Fruit fly (Drosophila melanogaster) whole organism, embryonic: Measurements from ENCODE around the gene Chd64.

Experiments
- Ada2b ChIP-seq: fragments of 200-800 bp; sonication (Bioruptor generic); IDR thresholded peaks from 2 replicates; pipeline ENCODE4 v1.3.6; 2022; ENCODE audit warnings: missing biosample characterization, missing genetic modification characterization
- Asciz ChIP-seq: fragments of 200-800 bp; sonication (Bioruptor generic); optimal IDR thresholded peaks from 2 replicates; lab custom pipeline; 2017; ENCODE audit warnings: missing biosample characterization, mild to moderate bottlenecking, missing genetic modification characterization, missing genetic modification reagents
- B-H2 ChIP-seq: fragments of 200-800 bp; sonication (Bioruptor generic); optimal IDR thresholded peaks from 2 replicates; lab custom pipeline; 2018; ENCODE audit warnings: missing biosample characterization, mild to moderate bottlenecking, missing genetic modification characterization
- CG1024 ChIP-seq: fragments of 200-800 bp; sonication (Bioruptor generic); IDR thresholded peaks from 2 replicates; pipeline ENCODE4 v1.3.6; 2022; ENCODE audit warnings: missing biosample characterization, missing genetic modification characterization
- CG11723 ChIP-seq: fragments of 200-800 bp; sonication (Bioruptor generic); optimal IDR thresholded peaks from 2 replicates; lab custom pipeline; 2017; ENCODE audit warnings: missing biosample characterization, mild to moderate bottlenecking, missing genetic modification characterization
- CG12104 ChIP-seq: fragments of 200-800 bp; sonication (Bioruptor generic); optimal IDR thresholded peaks from 3 replicates; lab custom pipeline; 2016; ENCODE audit warnings: missing biosample characterization, missing genetic modification characterization
- CG12236 ChIP-seq: fragments of 200-800 bp; sonication (Bioruptor generic); optimal IDR thresholded peaks from 2 replicates; lab custom pipeline; 2016; ENCODE audit warnings: missing biosample characterization, missing genetic modification characterization
- CG13287 ChIP-seq: fragments of 200-800 bp; sonication (Bioruptor generic); IDR thresholded peaks from 2 replicates; pipeline ENCODE4 v1.3.6; 2022; ENCODE audit warnings: missing biosample characterization, missing genetic modification characterization; ENCODE audit not compliant: partially characterized antibody
- CG13424 ChIP-seq: fragments of 200-800 bp; sonication (Bioruptor generic); optimal IDR thresholded peaks from 2 replicates; lab custom pipeline; 2019; ENCODE audit warnings: missing biosample characterization, mild to moderate bottlenecking, missing genetic modification characterization, moderate library complexity
- CG16779 ChIP-seq: fragments of 200-800 bp; sonication (Bioruptor generic); IDR thresholded peaks from 2 replicates; pipeline ENCODE4 v1.3.6; 2022; ENCODE audit warnings: missing biosample characterization, missing genetic modification characterization
- CG17802 ChIP-seq: fragments of 200-800 bp; sonication (Bioruptor generic); optimal IDR thresholded peaks from 2 replicates; lab custom pipeline; 2018; ENCODE audit warnings: missing biosample characterization, mild to moderate bottlenecking, missing genetic modification characterization, moderate library complexity
- CG1832 ChIP-seq: fragments of 200-800 bp; sonication (Bioruptor generic); optimal IDR thresholded peaks from 2 replicates; lab custom pipeline; 2017; ENCODE audit warnings: missing biosample characterization, mild to moderate bottlenecking, missing genetic modification characterization, inconsistent platforms
- CG31365 ChIP-seq: fragments of 200-800 bp; sonication (Bioruptor generic); optimal IDR thresholded peaks from 2 replicates; lab custom pipeline; 2018; ENCODE audit warnings: missing biosample characterization, mild to moderate bottlenecking, missing genetic modification characterization
- CG3838 ChIP-seq: fragments of 200-800 bp; sonication (Bioruptor generic); optimal IDR thresholded peaks from 3 replicates; lab custom pipeline; 2016; ENCODE audit warnings: missing biosample characterization, missing genetic modification characterization
- CG3847 ChIP-seq: fragments of 200-800 bp; sonication (Bioruptor generic); IDR thresholded peaks from 2 replicates; pipeline ENCODE4 v1.3.6; 2022; ENCODE audit warnings: missing biosample characterization, missing genetic modification characterization
- CG4404 ChIP-seq: fragments of 200-800 bp; sonication (Bioruptor generic); IDR thresholded peaks from 2 replicates; pipeline ENCODE4 v1.3.6; 2022; ENCODE audit warnings: missing biosample characterization, missing genetic modification characterization
- CG6683 ChIP-seq: fragments of 200-800 bp; sonication (Bioruptor generic); optimal IDR thresholded peaks from 2 replicates; lab custom pipeline; 2017; ENCODE audit warnings: missing biosample characterization, mild to moderate bottlenecking, missing genetic modification characterization, missing genetic modification reagents
- CG6791 ChIP-seq: fragments of 200-800 bp; sonication (Bioruptor generic); IDR thresholded peaks from 3 replicates; pipeline ENCODE4 v1.3.6; 2022; ENCODE audit warnings: missing biosample characterization, missing genetic modification characterization; ENCODE audit not compliant: partially characterized antibody
- CG6813 ChIP-seq: fragments of 200-800 bp; sonication (Bioruptor generic); optimal IDR thresholded peaks from 2 replicates; lab custom pipeline; 2017; ENCODE audit warnings: missing biosample characterization, missing genetic modification characterization, mild to moderate bottlenecking, moderate library complexity, missing genetic modification reagents
- CG7357 ChIP-seq: fragments of 200-800 bp; sonication (Bioruptor generic); IDR thresholded peaks from 3 replicates; pipeline ENCODE4 v1.3.6; 2022; ENCODE audit warnings: missing biosample characterization, missing genetic modification characterization
- CG7963 ChIP-seq: fragments of 200-800 bp; sonication (Bioruptor generic); IDR thresholded peaks from 3 replicates; pipeline ENCODE4 v1.3.6; 2022; ENCODE audit warnings: missing biosample characterization, missing genetic modification characterization; ENCODE audit not compliant: partially characterized antibody
- CG9817 ChIP-seq: fragments of 200-800 bp; sonication (Bioruptor generic); optimal IDR thresholded peaks from 2 replicates; lab custom pipeline; 2018; ENCODE audit warnings: missing biosample characterization, mild to moderate bottlenecking, missing genetic modification characterization, moderate library complexity
- CG9876 ChIP-seq: fragments of 200-800 bp; sonication (Bioruptor generic); optimal IDR thresholded peaks from 2 replicates; lab custom pipeline; 2016; ENCODE audit warnings: missing biosample characterization, missing genetic modification characterization
- CTCF ChIP-seq: fragments of 200-800 bp; sonication (Bioruptor generic); optimal IDR thresholded peaks from 2 replicates; lab custom pipeline; 2017; ENCODE audit warnings: missing biosample characterization, mild to moderate bottlenecking, missing genetic modification characterization, moderate library complexity
- D19A ChIP-seq: fragments of 200-800 bp; optimal IDR thresholded peaks from 3 replicates; lab custom pipeline; 2019; ENCODE audit warnings: missing biosample characterization, mild to moderate bottlenecking, missing genetic modification characterization, moderate library complexity
- Dad ChIP-seq: fragments of 200-800 bp; sonication (Bioruptor generic); optimal IDR thresholded peaks from 3 replicates; lab custom pipeline; 2016; ENCODE audit warnings: missing biosample characterization, missing genetic modification characterization
- Drgx ChIP-seq: fragments of 200-800 bp; sonication (Bioruptor generic); IDR thresholded peaks from 2 replicates; pipeline ENCODE4 v1.3.6; 2022; ENCODE audit warnings: missing biosample characterization, missing genetic modification characterization
- Fer3 ChIP-seq: fragments of 200-800 bp; sonication (Bioruptor generic); optimal IDR thresholded peaks from 2 replicates; lab custom pipeline; 2018; ENCODE audit warnings: missing biosample characterization, mild to moderate bottlenecking, missing genetic modification characterization, moderate library complexity
- Gug ChIP-seq: fragments of 200-800 bp; sonication (Bioruptor generic); IDR thresholded peaks from 4 replicates; pipeline ENCODE4 v1.3.6; 2022; ENCODE audit warnings: missing biosample characterization, missing genetic modification characterization
- Hr3 ChIP-seq: fragments of 200-800 bp; sonication (Bioruptor generic); optimal IDR thresholded peaks from 3 replicates; lab custom pipeline; 2016; ENCODE audit warnings: missing biosample characterization, missing genetic modification characterization
- Lim3 ChIP-seq: fragments of 200-800 bp; sonication (Bioruptor generic); IDR thresholded peaks from 2 replicates; pipeline ENCODE4 v1.3.6; 2022; ENCODE audit warnings: missing biosample characterization, missing genetic modification characterization
- Sry-β ChIP-seq: fragments of 200-800 bp; sonication (Bioruptor generic); optimal IDR thresholded peaks from 2 replicates; lab custom pipeline; 2018; ENCODE audit warnings: missing biosample characterization, mild to moderate bottlenecking, missing genetic modification characterization, moderate library complexity
- bigmax ChIP-seq: fragments of 200-800 bp; sonication (Bioruptor generic); optimal IDR thresholded peaks from 2 replicates; lab custom pipeline; 2018; ENCODE audit warnings: missing biosample characterization, mild to moderate bottlenecking, missing genetic modification characterization
- cad ChIP-seq: fragments of >200 bp; optimal IDR thresholded peaks from 2 replicates; lab custom pipeline; 2017; ENCODE audit warnings: missing biosample characterization, missing genetic modification characterization
- cato ChIP-seq: fragments of 200-800 bp; sonication (Bioruptor generic); optimal IDR thresholded peaks from 2 replicates; lab custom pipeline; 2016; ENCODE audit warnings: missing biosample characterization, missing genetic modification characterization, borderline replicate concordance
- cg ChIP-seq: fragments of 200-800 bp; sonication (Bioruptor generic); optimal IDR thresholded peaks from 3 replicates; lab custom pipeline; 2019; ENCODE audit warnings: missing biosample characterization, mild to moderate bottlenecking, missing genetic modification characterization, moderate library complexity
- fd3F ChIP-seq: fragments of 200-800 bp; sonication (Bioruptor generic); optimal IDR thresholded peaks from 2 replicates; lab custom pipeline; 2018; ENCODE audit warnings: missing biosample characterization, mild to moderate bottlenecking, missing genetic modification characterization, moderate library complexity
- fru ChIP-seq: fragments of >200 bp; optimal IDR thresholded peaks from 2 replicates; lab custom pipeline; 2017
- gro ChIP-seq: fragments of 200-800 bp; sonication (Bioruptor generic); optimal IDR thresholded peaks from 2 replicates; lab custom pipeline; 2016; ENCODE audit warnings: missing biosample characterization, missing genetic modification characterization
- inv ChIP-seq: fragments of 200-800 bp; sonication (Bioruptor generic); IDR thresholded peaks from 2 replicates; pipeline ENCODE4 v1.3.6; 2022; ENCODE audit warnings: missing biosample characterization, missing genetic modification characterization; ENCODE audit not compliant: partially characterized antibody
- klu ChIP-seq: fragments of 200-800 bp; sonication (Bioruptor generic); IDR thresholded peaks from 2 replicates; pipeline ENCODE4 v1.3.6; 2022; ENCODE audit warnings: missing biosample characterization, missing genetic modification characterization
- lov ChIP-seq, 2 experiments: fragments of 200-800 bp in 1 of 2; fragments of >200 bp in 1 of 2; sonication (Bioruptor generic) in 1 of 2; IDR thresholded peaks in 1 of 2; optimal IDR thresholded peaks in 1 of 2; 2 replicates in 1 of 2; 3 replicates in 1 of 2; pipeline versions ENCODE4 v1.3.6 to Lab custom; 2017 to 2022; ENCODE audit warnings: missing biosample characterization in 1 of 2, missing genetic modification characterization in 1 of 2
- oc ChIP-seq: fragments of 200-800 bp; sonication (Bioruptor generic); optimal IDR thresholded peaks from 2 replicates; lab custom pipeline; 2018; ENCODE audit warnings: missing biosample characterization, mild to moderate bottlenecking, missing genetic modification characterization, moderate library complexity
- odd ChIP-seq: fragments of 200-800 bp; sonication (Bioruptor generic); optimal IDR thresholded peaks from 2 replicates; lab custom pipeline; 2017; ENCODE audit warnings: missing biosample characterization, mild to moderate bottlenecking, missing genetic modification characterization
- org-1 ChIP-seq: fragments of 200-800 bp; sonication (Bioruptor generic); optimal IDR thresholded peaks from 2 replicates; lab custom pipeline; 2017; ENCODE audit warnings: missing biosample characterization, missing genetic modification characterization
- schlank ChIP-seq: fragments of 200-800 bp; sonication (Bioruptor generic); optimal IDR thresholded peaks from 2 replicates; lab custom pipeline; 2018; ENCODE audit warnings: missing biosample characterization, mild to moderate bottlenecking, missing genetic modification characterization
- so ChIP-seq: fragments of 200-800 bp; sonication (Bioruptor generic); IDR thresholded peaks from 3 replicates; pipeline ENCODE4 v1.3.6; 2022; ENCODE audit warnings: missing biosample characterization, missing genetic modification characterization
- tna ChIP-seq: fragments of 200-800 bp; sonication (Bioruptor generic); IDR thresholded peaks from 2 replicates; pipeline ENCODE4 v1.3.6; 2022; ENCODE audit warnings: missing biosample characterization, missing genetic modification characterization; ENCODE audit not compliant: partially characterized antibody
- tx ChIP-seq: fragments of 200-800 bp; sonication (Bioruptor generic); optimal IDR thresholded peaks from 2 replicates; lab custom pipeline; 2016; ENCODE audit warnings: missing biosample characterization, missing genetic modification characterization
- usp ChIP-seq: fragments of >200 bp; optimal IDR thresholded peaks from 2 replicates; lab custom pipeline; 2017; ENCODE audit warnings: missing biosample characterization, missing genetic modification characterization
- wdn ChIP-seq: fragments of 200-800 bp; sonication (Bioruptor generic); IDR thresholded peaks from 2 replicates; pipeline ENCODE4 v1.3.6; 2022; ENCODE audit warnings: missing biosample characterization, missing genetic modification characterization
- zf30C ChIP-seq: fragments of 200-800 bp; sonication (Bioruptor generic); optimal IDR thresholded peaks from 3 replicates; lab custom pipeline; 2018; ENCODE audit warnings: missing biosample characterization, mild to moderate bottlenecking, missing genetic modification characterization

Gene Chd64

DNA sequence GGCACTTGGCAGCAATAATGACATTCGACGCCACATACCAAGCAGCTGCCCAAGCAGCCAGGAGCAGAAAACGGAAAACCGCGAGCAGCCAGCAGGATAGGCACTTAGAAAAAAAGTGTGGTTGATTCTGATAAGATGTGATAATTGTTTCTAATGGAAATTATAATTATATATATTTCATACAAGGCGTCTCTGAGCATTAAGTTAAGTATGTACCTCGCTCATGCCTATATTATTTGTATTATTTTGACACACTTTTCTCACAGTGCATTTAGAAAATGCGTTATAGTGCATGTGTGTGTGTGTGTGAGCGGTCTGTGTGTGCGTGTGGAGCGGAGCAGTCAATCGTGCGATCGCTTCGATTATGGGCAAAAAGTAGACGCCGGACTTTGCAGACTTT, 36.2 kb upstream of the Chd64 start (continued):
- TF ChIP-seq cato (GFP tag; lab: Kevin White, UChicago) (no peak), Asciz (GFP tag; lab: Kevin White, UChicago) (no peak), Ada2b (GFP tag; lab: Robert Waterston, UW) (no peak), CG4404 (GFP tag; lab: Robert Waterston, UW) (peak; percentile 76), CG1024 (no peak), CTCF (GFP tag; lab: Kevin White, UChicago) (no peak), CG1832 (no peak), Lim3 (GFP tag; lab: Robert Waterston, UW) (no peak), zf30C (GFP tag; lab: Kevin White, UChicago) (peak; percentile 58), CG11723 (GFP tag; lab: Kevin White, UChicago) (no peak), Gug (GFP tag; lab: Robert Waterston, UW) (no peak), tna (no peak), CG6791 (GFP tag; lab: Robert Waterston, UW) (no peak), cg (GFP tag; lab: Kevin White, UChicago) (peak; percentile 31), CG6683 (GFP tag; lab: Kevin White, UChicago) (no peak), CG9876 (no peak), D19A (no peak), Dad (GFP tag; lab: Kevin White, UChicago) (no peak), Sry-β (no peak), oc (tag; lab: Kevin White, UChicago) (no peak), Hr3 (GFP tag; lab: Kevin White, UChicago) (no peak), CG6813 (no peak), Drgx (no peak; the same call in 1 of the 2 replicates), CG13287 (GFP tag; lab: Robert Waterston, UW) (no peak), CG17802 (tag; lab: Kevin White, UChicago) (no peak), fd3F (GFP tag; lab: Kevin White, UChicago) (no peak), bigmax (GFP tag; lab: Kevin White, UChicago) (no peak), cad (GFP tag; lab: Kevin White, UChicago) (no peak), CG31365 (tag; lab: Kevin White, UChicago) (no peak), Fer3 (tag; lab: Kevin White, UChicago) (no peak), CG13424 (tag; lab: Kevin White, UChicago) (no peak), CG12104 (no peak), CG3838 (no peak), usp (GFP tag; lab: Kevin White, UChicago) (no peak), wdn (GFP tag; lab: Robert Waterston, UW) (no peak), lov (optimal IDR thresholded peaks at IDR 0.05; lab: Kevin White, UChicago) (no peak), lov (GFP tag; IDR thresholded peaks at IDR 0.05; lab: Robert Waterston, UW) (0 out of 3 replicates have a peak, but pooled peaks have one; percentile 17), tx (GFP tag; lab: Kevin White, UChicago) (no peak), CG3847 (GFP tag; lab: Robert Waterston, UW) (no peak), CG12236 (no peak), CG9817 (tag; lab: Kevin White, UChicago) (no peak), schlank (tag; lab: Kevin White, UChicago) (no peak), CG7357 (GFP tag; lab: Robert Waterston, UW) (no peak), org-1 (GFP tag; lab: Kevin White, UChicago) (no peak), fru (lab: Kevin White, UChicago) (no peak), klu (GFP tag; lab: Robert Waterston, UW) (no peak), odd (no peak), gro (no peak), CG16779 (no peak), B-H2 (GFP tag; lab: Kevin White, UChicago) (no peak), CG7963 (GFP tag; lab: Robert Waterston, UW) (no peak), inv (no peak), so (GFP tag; lab: Robert Waterston, UW) (no peak)
